Fruit fly (Drosophila melanogaster) whole organism, embryonic: ENCODE results near the gene Neto.

Source experiments
- CG10267 ChIP-seq: fragments of 200-800 bp; sonication (Bioruptor generic); optimal IDR thresholded peaks from 2 replicates; lab custom pipeline; 2018; ENCODE audit warnings: missing biosample characterization, mild to moderate bottlenecking, missing genetic modification characterization, moderate library complexity
- CG10959 ChIP-seq: fragments of 200-800 bp; sonication (Bioruptor generic); IDR thresholded peaks from 2 replicates; pipeline ENCODE4 v1.3.6; 2022; ENCODE audit warnings: missing biosample characterization, missing genetic modification characterization
- CG11456 ChIP-seq: fragments of 200-800 bp; sonication (Bioruptor generic); IDR thresholded peaks from 3 replicates; pipeline ENCODE4 v1.3.6; 2022; ENCODE audit warnings: missing biosample characterization, missing genetic modification characterization
- CG11504 ChIP-seq: fragments of 200-800 bp; sonication (Bioruptor generic); optimal IDR thresholded peaks from 3 replicates; lab custom pipeline; 2019; ENCODE audit warnings: missing biosample characterization, mild to moderate bottlenecking, missing genetic modification characterization, moderate library complexity
- CG11695 ChIP-seq: fragments of 200-800 bp; sonication (Bioruptor generic); IDR thresholded peaks from 3 replicates; pipeline ENCODE4 v1.3.6; 2022; ENCODE audit warnings: missing biosample characterization, missing genetic modification characterization
- CG1233 ChIP-seq: fragments of 200-800 bp; sonication (Bioruptor generic); optimal IDR thresholded peaks from 4 replicates; lab custom pipeline; 2018; ENCODE audit warnings: missing biosample characterization, mild to moderate bottlenecking, missing genetic modification characterization
- CG12744 ChIP-seq: fragments of 200-800 bp; sonication (Bioruptor generic); optimal IDR thresholded peaks from 2 replicates; lab custom pipeline; 2016; ENCODE audit warnings: missing biosample characterization, missing genetic modification characterization
- CG15479 ChIP-seq: fragments of 200-800 bp; sonication (Bioruptor generic); optimal IDR thresholded peaks from 3 replicates; lab custom pipeline; 2019; ENCODE audit warnings: missing biosample characterization, mild to moderate bottlenecking, missing genetic modification characterization, moderate library complexity
- CG1647 ChIP-seq: fragments of 200-800 bp; sonication (Bioruptor generic); optimal IDR thresholded peaks from 3 replicates; lab custom pipeline; 2016; ENCODE audit warnings: missing biosample characterization, missing genetic modification characterization
- CG17802 ChIP-seq: fragments of 200-800 bp; sonication (Bioruptor generic); optimal IDR thresholded peaks from 2 replicates; lab custom pipeline; 2018; ENCODE audit warnings: missing biosample characterization, mild to moderate bottlenecking, missing genetic modification characterization, moderate library complexity
- CG30431 ChIP-seq: fragments of 200-800 bp; sonication (Bioruptor generic); optimal IDR thresholded peaks from 2 replicates; lab custom pipeline; 2017; ENCODE audit warnings: missing biosample characterization, missing genetic modification characterization
- CG3407 ChIP-seq: fragments of 200-800 bp; sonication (Bioruptor generic); optimal IDR thresholded peaks from 2 replicates; lab custom pipeline; 2018; ENCODE audit warnings: missing biosample characterization, mild to moderate bottlenecking, missing genetic modification characterization
- CG34422 ChIP-seq: fragments of 200-800 bp; sonication (Bioruptor generic); IDR thresholded peaks from 3 replicates; pipeline ENCODE4 v1.3.6; 2022; ENCODE audit warnings: missing biosample characterization, missing genetic modification characterization
- CG7987 ChIP-seq: fragments of 200-800 bp; sonication (Bioruptor generic); optimal IDR thresholded peaks from 2 replicates; lab custom pipeline; 2018; ENCODE audit warnings: missing biosample characterization, mild to moderate bottlenecking, missing genetic modification characterization, moderate library complexity
- CG8290 ChIP-seq, 3 experiments: fragments of 200-800 bp; sonication (Bioruptor generic); optimal IDR thresholded peaks; 2 replicates each; lab custom pipeline; 2016 to 2019; ENCODE audit warnings: missing biosample characterization in 3 of 3, missing genetic modification characterization in 3 of 3, mild to moderate bottlenecking in 2 of 3, moderate library complexity in 1 of 3
- D19A ChIP-seq: fragments of 200-800 bp; optimal IDR thresholded peaks from 3 replicates; lab custom pipeline; 2019; ENCODE audit warnings: missing biosample characterization, mild to moderate bottlenecking, missing genetic modification characterization, moderate library complexity
- Dp ChIP-seq: fragments of 200-800 bp; sonication (Bioruptor generic); optimal IDR thresholded peaks from 2 replicates; lab custom pipeline; 2018; ENCODE audit warnings: missing biosample characterization, mild to moderate bottlenecking, missing genetic modification characterization, moderate library complexity
- ERR ChIP-seq: fragments of 200-800 bp; sonication (Bioruptor generic); optimal IDR thresholded peaks from 2 replicates; lab custom pipeline; 2016; ENCODE audit warnings: missing biosample characterization, missing genetic modification characterization
- Fer2 ChIP-seq: fragments of 200-800 bp; sonication (Bioruptor generic); optimal IDR thresholded peaks from 2 replicates; lab custom pipeline; 2018; ENCODE audit warnings: missing biosample characterization, mild to moderate bottlenecking, missing genetic modification characterization, moderate library complexity
- H2.0 ChIP-seq: fragments of 200-800 bp; sonication (Bioruptor generic); IDR thresholded peaks from 2 replicates; pipeline ENCODE4 v1.3.6; 2022; ENCODE audit warnings: missing biosample characterization, missing genetic modification characterization
- HLH3B ChIP-seq: fragments of 200-800 bp; sonication (Bioruptor generic); IDR thresholded peaks from 2 replicates; pipeline ENCODE4 v1.3.6; 2022; ENCODE audit warnings: missing biosample characterization, missing genetic modification characterization
- Hr51 ChIP-seq, 2 experiments: fragments of 200-800 bp; sonication (Bioruptor generic); optimal IDR thresholded peaks; 2 replicates in 1 of 2; 3 replicates in 1 of 2; lab custom pipeline; 2016 to 2018; ENCODE audit warnings: missing biosample characterization in 2 of 2, missing genetic modification characterization in 2 of 2, mild to moderate bottlenecking in 1 of 2, moderate library complexity in 1 of 2
- Hsf ChIP-seq: fragments of 200-800 bp; sonication (Bioruptor generic); optimal IDR thresholded peaks from 3 replicates; lab custom pipeline; 2016; ENCODE audit warnings: missing biosample characterization, missing genetic modification characterization
- NC2α ChIP-seq: fragments of 200-800 bp; sonication (Bioruptor generic); optimal IDR thresholded peaks from 2 replicates; lab custom pipeline; 2016; ENCODE audit warnings: missing biosample characterization, missing genetic modification characterization
- Neu2 ChIP-seq: fragments of 200-800 bp; sonication (Bioruptor generic); optimal IDR thresholded peaks from 3 replicates; lab custom pipeline; 2016; ENCODE audit warnings: missing biosample characterization, missing genetic modification characterization, borderline replicate concordance
- Sry-δ ChIP-seq: fragments of 200-800 bp; sonication (Bioruptor generic); optimal IDR thresholded peaks from 2 replicates; lab custom pipeline; 2016; ENCODE audit warnings: missing biosample characterization, missing genetic modification characterization
- abd-A ChIP-seq: fragments of 200-800 bp; sonication (Bioruptor generic); optimal IDR thresholded peaks from 3 replicates; lab custom pipeline; 2019; ENCODE audit warnings: missing biosample characterization, mild to moderate bottlenecking, missing genetic modification characterization, moderate library complexity
- bab2 ChIP-seq: fragments of 200-800 bp; sonication (Bioruptor generic); optimal IDR thresholded peaks from 2 replicates; lab custom pipeline; 2016; ENCODE audit warnings: missing biosample characterization, missing genetic modification characterization
- danr ChIP-seq: fragments of 200-800 bp; sonication (Bioruptor generic); IDR thresholded peaks from 2 replicates; pipeline ENCODE4 v1.3.6; 2022; ENCODE audit warnings: missing biosample characterization, missing genetic modification characterization
- dmrt11E ChIP-seq: fragments of 200-800 bp; sonication (Bioruptor generic); optimal IDR thresholded peaks from 3 replicates; lab custom pipeline; 2018; ENCODE audit warnings: missing biosample characterization, mild to moderate bottlenecking, missing genetic modification characterization, moderate library complexity
- ftz-f1 ChIP-seq: fragments of 200-800 bp; sonication (Bioruptor generic); optimal IDR thresholded peaks from 2 replicates; lab custom pipeline; 2016; ENCODE audit warnings: missing biosample characterization, missing genetic modification characterization
- fu2 ChIP-seq: fragments of 200-800 bp; sonication (Bioruptor generic); optimal IDR thresholded peaks from 2 replicates; lab custom pipeline; 2016; ENCODE audit warnings: missing biosample characterization, missing genetic modification characterization
- gsb ChIP-seq: fragments of 200-800 bp; sonication (Bioruptor generic); IDR thresholded peaks from 2 replicates; pipeline ENCODE4 v1.3.6; 2022; ENCODE audit warnings: missing biosample characterization, missing genetic modification characterization
- hbn ChIP-seq: fragments of 200-800 bp; sonication (Bioruptor generic); IDR thresholded peaks from 2 replicates; pipeline ENCODE4 v1.3.6; 2022; ENCODE audit warnings: missing biosample characterization, missing genetic modification characterization; ENCODE audit not compliant: partially characterized antibody
- hkb ChIP-seq, 2 experiments: fragments of 200-800 bp in 1 of 2; fragments of >200 bp in 1 of 2; sonication (Bioruptor generic) in 1 of 2; IDR thresholded peaks in 1 of 2; optimal IDR thresholded peaks in 1 of 2; 2 replicates each; pipeline versions ENCODE4 v1.3.6 to Lab custom; 2017 to 2022; ENCODE audit warnings: missing biosample characterization in 1 of 2, missing genetic modification characterization in 1 of 2
- hth ChIP-seq: fragments of >200 bp; optimal IDR thresholded peaks from 2 replicates; lab custom pipeline; 2017; ENCODE audit warnings: inconsistent platforms
- lilli ChIP-seq: fragments of 200-800 bp; sonication (Bioruptor generic); optimal IDR thresholded peaks from 3 replicates; lab custom pipeline; 2016; ENCODE audit warnings: missing biosample characterization, missing genetic modification characterization
- org-1 ChIP-seq: fragments of 200-800 bp; sonication (Bioruptor generic); optimal IDR thresholded peaks from 2 replicates; lab custom pipeline; 2017; ENCODE audit warnings: missing biosample characterization, missing genetic modification characterization
- phol ChIP-seq: fragments of 200-800 bp; sonication (Bioruptor generic); optimal IDR thresholded peaks from 3 replicates; lab custom pipeline; 2018; ENCODE audit warnings: missing biosample characterization, mild to moderate bottlenecking, missing genetic modification characterization, moderate library complexity
- pnt ChIP-seq: fragments of 200-800 bp; sonication (Bioruptor generic); optimal IDR thresholded peaks from 3 replicates; lab custom pipeline; 2016; ENCODE audit warnings: missing biosample characterization, missing genetic modification characterization
- sc ChIP-seq, 3 experiments: fragments of >200 bp in 2 of 3; fragments of 200-800 bp in 1 of 3; sonication (Bioruptor generic) in 1 of 3; optimal IDR thresholded peaks; 2 replicates in 2 of 3; 3 replicates in 1 of 3; lab custom pipeline; 2017; ENCODE audit warnings: mild to moderate bottlenecking in 1 of 3, missing biosample characterization in 1 of 3, missing genetic modification characterization in 1 of 3, missing genetic modification reagents in 1 of 3
- slbo ChIP-seq: fragments of 200-800 bp; sonication (Bioruptor generic); IDR thresholded peaks from 2 replicates; pipeline ENCODE4 v1.3.6; 2022; ENCODE audit warnings: missing biosample characterization, missing genetic modification characterization
- sqz ChIP-seq: fragments of 200-800 bp; sonication (Bioruptor generic); optimal IDR thresholded peaks from 3 replicates; lab custom pipeline; 2018; ENCODE audit warnings: missing biosample characterization, mild to moderate bottlenecking, missing genetic modification characterization
- stc ChIP-seq: fragments of 200-800 bp; sonication (Bioruptor generic); IDR thresholded peaks from 2 replicates; pipeline ENCODE4 v1.3.6; 2022; ENCODE audit warnings: missing biosample characterization, missing genetic modification characterization
- stwl ChIP-seq: fragments of 200-800 bp; sonication (Bioruptor generic); optimal IDR thresholded peaks from 3 replicates; lab custom pipeline; 2018; ENCODE audit warnings: missing biosample characterization, mild to moderate bottlenecking, missing genetic modification characterization, moderate library complexity
- tap ChIP-seq: fragments of 200-800 bp; optimal IDR thresholded peaks from 3 replicates; lab custom pipeline; 2019; ENCODE audit warnings: missing biosample characterization, mild to moderate bottlenecking, missing genetic modification characterization, moderate library complexity
- tx ChIP-seq: fragments of 200-800 bp; sonication (Bioruptor generic); optimal IDR thresholded peaks from 2 replicates; lab custom pipeline; 2016; ENCODE audit warnings: missing biosample characterization, missing genetic modification characterization
- zfh2 ChIP-seq: fragments of 200-800 bp; sonication (Bioruptor generic); optimal IDR thresholded peaks from 2 replicates; lab custom pipeline; 2016; ENCODE audit warnings: missing biosample characterization, missing genetic modification characterization

Neto gene

DNA sequence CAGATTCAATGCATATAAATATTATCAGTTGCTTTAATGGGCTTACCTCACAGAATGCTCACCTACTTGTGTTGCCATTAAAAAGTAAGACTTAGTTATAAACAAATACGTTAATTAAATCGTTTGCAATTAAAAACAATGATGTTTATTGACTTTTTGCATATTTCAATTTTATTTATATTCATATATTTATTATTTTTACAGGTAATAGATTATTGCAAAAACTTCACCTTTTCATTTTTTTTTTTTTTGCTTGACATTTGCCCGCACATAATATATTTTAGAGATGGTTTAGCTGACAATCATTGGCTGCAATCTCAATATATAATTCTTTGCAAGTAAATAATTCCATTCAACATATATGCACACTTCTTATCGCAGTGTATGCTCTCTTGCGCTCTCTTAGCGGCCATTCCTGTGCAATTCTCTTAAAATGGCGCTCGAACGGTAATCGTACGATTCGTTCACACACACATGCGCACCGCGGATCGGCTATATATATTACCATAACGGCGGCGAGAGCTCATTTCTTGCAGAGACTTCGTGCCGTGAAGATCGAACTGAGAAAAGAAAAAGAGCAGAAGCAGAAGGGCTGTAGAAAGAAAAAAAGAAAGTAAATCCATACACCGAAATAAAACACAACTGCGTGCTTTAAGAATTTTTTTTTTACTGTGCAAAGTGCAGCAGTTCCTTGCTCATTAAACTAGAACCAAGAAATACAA, 49.2 kb upstream of the Neto start, which contains the start of gene Bcat (continued):
- no peak for TF ChIP-seq stwl (tag; lab: Kevin White, UChicago)
- TF ChIP-seq CG34422 (GFP tag; lab: Robert Waterston, UW), result no peak
- peak; percentile 59 for TF ChIP-seq bab2 (GFP tag; lab: Kevin White, UChicago)
- TF ChIP-seq stc (GFP tag; lab: Robert Waterston, UW), result 0 out of 2 replicates have a peak, but pooled peaks have one; percentile 49
- TF ChIP-seq CG17802, result no peak
- TF ChIP-seq tx (GFP tag; lab: Kevin White, UChicago), result peak; percentile 32
- TF ChIP-seq CG11695 (GFP tag; lab: Robert Waterston, UW), result peak; percentile 62; the same call in 2 of the 3 replicates
- TF ChIP-seq Sry-δ, result no peak
- no peak for TF ChIP-seq Neu2 (GFP tag; lab: Kevin White, UChicago)
- TF ChIP-seq dmrt11E (tag; lab: Kevin White, UChicago), result no peak
- peak; percentile 18; the same call in 1 of the 2 replicates for TF ChIP-seq HLH3B (GFP tag; lab: Robert Waterston, UW)
- TF ChIP-seq CG3407 (GFP tag; lab: Kevin White, UChicago), result peak; percentile 45
- TF ChIP-seq Hr51 (GFP tag; optimal IDR thresholded peaks at IDR 0.05; lab: Kevin White, UChicago), result peak in 1 of 2 experiments; percentile 88
- peak; percentile 70 for TF ChIP-seq org-1 (GFP tag; lab: Kevin White, UChicago)
- TF ChIP-seq phol, result peak; percentile 71
- no peak for TF ChIP-seq hkb (optimal IDR thresholded peaks at IDR 0.05; lab: Kevin White, UChicago)
- TF ChIP-seq hkb (GFP tag; IDR thresholded peaks at IDR 0.05; lab: Robert Waterston, UW), result peak; percentile 35; the same call in 1 of the 2 replicates
- TF ChIP-seq CG10959, result no peak
- TF ChIP-seq CG8290 (GFP tag; optimal IDR thresholded peaks at IDR 0.05; lab: Kevin White, UChicago), result no peak
- TF ChIP-seq CG8290 (tag; optimal IDR thresholded peaks at IDR 0.05; lab: Kevin White, UChicago), result peak in 1 of 2 experiments; percentile 55
- TF ChIP-seq NC2α (GFP tag; lab: Kevin White, UChicago), result peak; percentile 4
- TF ChIP-seq sqz (GFP tag; lab: Kevin White, UChicago), result peak; percentile 12
- peak; percentile 35 for TF ChIP-seq D19A (tag; lab: Kevin White, UChicago)
- peak; percentile 71 for TF ChIP-seq slbo
- no peak for TF ChIP-seq abd-A (tag; lab: Kevin White, UChicago)
- TF ChIP-seq CG10267 (tag; lab: Kevin White, UChicago), result peak; percentile 60
- TF ChIP-seq zfh2, result peak; percentile 21
- peak; percentile 85 for TF ChIP-seq CG11504 (tag; lab: Kevin White, UChicago)
- peak; percentile 21 for TF ChIP-seq Hsf (GFP tag; lab: Kevin White, UChicago)
- TF ChIP-seq hbn (GFP tag; lab: Robert Waterston, UW), result no peak
- no peak for TF ChIP-seq fu2 (GFP tag; lab: Kevin White, UChicago)
- TF ChIP-seq ERR (GFP tag; lab: Kevin White, UChicago), result no peak
- peak; percentile 65 for TF ChIP-seq CG1233 (GFP tag; lab: Kevin White, UChicago)
- TF ChIP-seq hth (lab: Kevin White, UChicago), result no peak
- TF ChIP-seq gsb, result 0 out of 2 replicates have a peak, but pooled peaks have one; percentile 41
- no peak for TF ChIP-seq CG12744 (GFP tag; lab: Kevin White, UChicago)
- TF ChIP-seq Dp (GFP tag; lab: Kevin White, UChicago), result no peak
- peak; percentile 38; the same call in 1 of the 2 replicates for TF ChIP-seq danr (GFP tag; lab: Robert Waterston, UW)
- no peak for TF ChIP-seq sc (optimal IDR thresholded peaks at IDR 0.05; lab: Kevin White, UChicago)
- TF ChIP-seq sc (GFP tag; optimal IDR thresholded peaks at IDR 0.05; lab: Kevin White, UChicago), result peak; percentile 2
- no peak for TF ChIP-seq ftz-f1 (GFP tag; lab: Kevin White, UChicago)
- peak; percentile 63; the same call in 1 of the 3 replicates for TF ChIP-seq CG11456 (GFP tag; lab: Robert Waterston, UW)
- TF ChIP-seq lilli (GFP tag; lab: Kevin White, UChicago), result peak; percentile 43
- no peak for TF ChIP-seq CG1647
- no peak for TF ChIP-seq CG7987 (GFP tag; lab: Kevin White, UChicago)
- TF ChIP-seq tap, result peak; percentile 44
- TF ChIP-seq H2.0 (GFP tag; lab: Robert Waterston, UW), result no peak
- peak; percentile 57 for TF ChIP-seq Fer2 (tag; lab: Kevin White, UChicago)
- peak; percentile 41 for TF ChIP-seq CG30431 (GFP tag; lab: Kevin White, UChicago)
- TF ChIP-seq CG15479, result peak; percentile 24
- TF ChIP-seq pnt (GFP tag; lab: Kevin White, UChicago), result peak; percentile 22
